Fruit fly (Drosophila melanogaster): ENCODE data around the gene CG11342.

CG11342 gene

dm6 chr3L:4397137-4397536 is 29.9 kb upstream of the CG11342 start:
- peak; percentile 43 for TF ChIP-seq CG8301 (tag; optimal IDR thresholded peaks at IDR 0.05)
- no peak for TF ChIP-seq CG17806 (tag; optimal IDR thresholded peaks at IDR 0.05)
- TF ChIP-seq CG12605 (GFP tag; IDR thresholded peaks at IDR 0.05) = no peak
- TF ChIP-seq Pif1A (GFP tag; optimal IDR thresholded peaks at IDR 0.05) = no peak
- no peak for TF ChIP-seq CG9948 (tag; optimal IDR thresholded peaks at IDR 0.05)
- TF ChIP-seq CG32121 (GFP tag; IDR thresholded peaks at IDR 0.05) = no peak
- TF ChIP-seq CG14655 (GFP tag; optimal IDR thresholded peaks at IDR 0.05) = peak; percentile 67

DNA sequence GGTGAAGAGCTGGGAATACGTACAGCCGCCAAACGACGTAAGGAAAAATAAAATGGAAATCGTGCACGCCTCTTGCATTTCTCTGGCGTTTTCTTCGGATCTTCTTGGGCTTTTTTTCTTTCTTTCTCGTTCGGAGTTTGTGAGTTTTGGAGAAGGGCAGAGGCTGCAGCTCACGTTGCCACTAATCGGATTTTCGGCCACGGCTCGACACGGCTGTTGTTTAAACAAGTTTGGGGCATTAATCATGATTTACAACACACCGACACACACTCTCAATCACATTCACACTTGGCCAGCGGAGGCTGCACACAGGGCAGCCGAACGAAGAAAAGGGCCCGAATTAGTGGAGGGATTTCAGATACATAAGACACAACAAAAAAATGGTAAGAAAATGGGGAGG is 29.1 kb upstream of the CG11342 start:
- TF ChIP-seq CG14655 (GFP tag; optimal IDR thresholded peaks at IDR 0.05) (no peak), CG9948 (tag; optimal IDR thresholded peaks at IDR 0.05) (no peak), EcR (GFP tag; optimal IDR thresholded peaks at IDR 0.05) (no peak)

dm6 chr3L:4395501-4396073 is 28.3 kb upstream of the CG11342 start:
- no peak for TF ChIP-seq CG34367 (tag; optimal IDR thresholded peaks at IDR 0.05)
- peak; percentile 65 for TF ChIP-seq CG14655 (GFP tag; optimal IDR thresholded peaks at IDR 0.05)
- no peak for TF ChIP-seq CG13204 (GFP tag; optimal IDR thresholded peaks at IDR 0.05)
- peak; percentile 5 for TF ChIP-seq Snoo (tag; optimal IDR thresholded peaks at IDR 0.05)
- peak; percentile 30 for TF ChIP-seq CG9948 (tag; optimal IDR thresholded peaks at IDR 0.05)
- TF ChIP-seq CG8159 (tag; optimal IDR thresholded peaks at IDR 0.05) = peak; percentile 29
- peak; percentile 30 for TF ChIP-seq CG15710 (tag; optimal IDR thresholded peaks at IDR 0.05)
- TF ChIP-seq Pif1A (GFP tag; optimal IDR thresholded peaks at IDR 0.05) = peak; percentile 54
- TF ChIP-seq CG8301 (tag; optimal IDR thresholded peaks at IDR 0.05) = peak; percentile 36

DNA sequence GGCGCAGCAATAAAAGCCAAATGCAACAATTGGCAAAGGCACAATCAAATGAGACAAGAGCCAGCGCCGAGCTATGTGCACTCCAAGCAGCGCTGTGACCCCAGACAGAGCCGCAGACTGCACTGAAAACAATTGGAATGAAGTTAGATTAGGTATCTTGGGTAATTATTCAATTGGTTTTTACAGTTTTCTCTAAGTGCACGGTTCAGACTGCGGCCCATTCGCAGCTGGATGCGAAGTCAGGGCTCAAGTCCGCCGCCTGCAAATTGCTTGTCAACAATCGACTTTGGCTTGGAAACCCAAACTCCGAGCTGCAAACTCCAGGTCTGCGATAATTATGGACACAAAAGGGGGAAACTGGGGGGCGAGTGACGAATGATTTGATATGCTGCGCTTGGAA is 26.4 kb upstream of the CG11342 start:
- no peak for TF ChIP-seq CG15710 (tag; optimal IDR thresholded peaks at IDR 0.05)
- TF ChIP-seq gl (tag; optimal IDR thresholded peaks at IDR 0.05) = no peak
- TF ChIP-seq CG14655 (GFP tag; optimal IDR thresholded peaks at IDR 0.05) = peak; percentile 35
- TF ChIP-seq Pif1A (GFP tag; optimal IDR thresholded peaks at IDR 0.05) = no peak
- TF ChIP-seq Snoo (tag; optimal IDR thresholded peaks at IDR 0.05) = no peak
- TF ChIP-seq EcR (GFP tag; optimal IDR thresholded peaks at IDR 0.05) = no peak
- no peak for TF ChIP-seq CG8159 (tag; optimal IDR thresholded peaks at IDR 0.05)
- no peak for TF ChIP-seq CG9948 (tag; optimal IDR thresholded peaks at IDR 0.05)
- no peak for TF ChIP-seq rn (GFP tag; IDR thresholded peaks at IDR 0.05)
- no peak for TF ChIP-seq Pif1B (GFP tag; optimal IDR thresholded peaks at IDR 0.05)
- TF ChIP-seq fd96Ca (GFP tag; IDR thresholded peaks at IDR 0.05) = peak; percentile 66; the same call in 2 of the 3 replicates
- no peak for TF ChIP-seq CG10348 (GFP tag; IDR thresholded peaks at IDR 0.05)
- no peak for TF ChIP-seq CG17806 (tag; optimal IDR thresholded peaks at IDR 0.05)
- peak; percentile 4 for TF ChIP-seq CG8301 (tag; optimal IDR thresholded peaks at IDR 0.05)
- no peak for TF ChIP-seq D1 (tag; optimal IDR thresholded peaks at IDR 0.05)
- TF ChIP-seq CG32121 (GFP tag; IDR thresholded peaks at IDR 0.05) = no peak
- TF ChIP-seq CG34367 (tag; optimal IDR thresholded peaks at IDR 0.05) = no peak
- TF ChIP-seq CG4496 (GFP tag; IDR thresholded peaks at IDR 0.05) = 0 out of 3 replicates have a peak, but pooled peaks have one; percentile 45
- peak; percentile 50 for TF ChIP-seq Ets98B (GFP tag; IDR thresholded peaks at IDR 0.05)
- TF ChIP-seq CG13204 (GFP tag; optimal IDR thresholded peaks at IDR 0.05) = no peak
- TF ChIP-seq CG12605 (GFP tag; IDR thresholded peaks at IDR 0.05) = no peak

dm6 chr3L:4392851-4393250 is 25.6 kb upstream of the CG11342 start:
- TF ChIP-seq CG15710 (tag; optimal IDR thresholded peaks at IDR 0.05) = no peak
- no peak for TF ChIP-seq CG34367 (tag; optimal IDR thresholded peaks at IDR 0.05)
- TF ChIP-seq CG10348 (GFP tag; IDR thresholded peaks at IDR 0.05) = 0 out of 2 replicates have a peak, but pooled peaks have one; percentile 23
- TF ChIP-seq rn (GFP tag; IDR thresholded peaks at IDR 0.05) = peak; percentile 43; the same call in 1 of the 2 replicates
- no peak for TF ChIP-seq CG9948 (tag; optimal IDR thresholded peaks at IDR 0.05)
- TF ChIP-seq gl (tag; optimal IDR thresholded peaks at IDR 0.05) = no peak
- peak; percentile 58 for TF ChIP-seq CG8301 (tag; optimal IDR thresholded peaks at IDR 0.05)
- TF ChIP-seq CG8159 (tag; optimal IDR thresholded peaks at IDR 0.05) = peak; percentile 11
- TF ChIP-seq fd96Ca (GFP tag; IDR thresholded peaks at IDR 0.05) = peak; percentile 86
- TF ChIP-seq CG13204 (GFP tag; optimal IDR thresholded peaks at IDR 0.05) = no peak
- TF ChIP-seq Pif1A (GFP tag; optimal IDR thresholded peaks at IDR 0.05) = no peak
- TF ChIP-seq CG12605 (GFP tag; IDR thresholded peaks at IDR 0.05) = no peak; the same call in 1 of the 2 replicates
- TF ChIP-seq Ets98B (GFP tag; IDR thresholded peaks at IDR 0.05) = peak; percentile 82
- TF ChIP-seq CG32121 (GFP tag; IDR thresholded peaks at IDR 0.05) = peak; percentile 88
- TF ChIP-seq Pif1B (GFP tag; optimal IDR thresholded peaks at IDR 0.05) = peak; percentile 18
- peak; percentile 89 for TF ChIP-seq CG4496 (GFP tag; IDR thresholded peaks at IDR 0.05)
- peak; percentile 72 for TF ChIP-seq CG14655 (GFP tag; optimal IDR thresholded peaks at IDR 0.05)

DNA sequence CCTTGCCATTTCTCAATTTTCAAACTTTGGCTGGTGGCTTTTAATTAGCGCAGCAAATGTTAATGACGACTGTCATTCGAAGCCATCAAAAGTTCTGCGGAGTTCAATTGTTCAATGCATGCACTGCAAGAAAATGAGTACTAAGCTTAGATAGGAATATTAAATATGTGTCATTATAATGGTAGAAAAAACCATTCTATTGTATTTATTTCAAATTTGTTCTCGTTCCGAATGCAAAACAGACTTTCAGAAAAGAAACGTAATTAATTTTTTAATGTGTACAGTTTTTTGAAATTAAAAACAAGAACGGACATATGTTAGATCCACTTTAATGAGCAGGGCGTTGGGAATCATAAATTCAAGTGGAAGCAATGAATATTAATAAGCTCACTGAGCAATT is 21.8 kb upstream of the CG11342 start:
- TF ChIP-seq gl (tag; optimal IDR thresholded peaks at IDR 0.05) (no peak), CG15710 (tag; optimal IDR thresholded peaks at IDR 0.05) (no peak), EcR (GFP tag; optimal IDR thresholded peaks at IDR 0.05) (no peak), CG10348 (GFP tag; IDR thresholded peaks at IDR 0.05) (no peak), CG4496 (GFP tag; IDR thresholded peaks at IDR 0.05) (no peak), CG8301 (tag; optimal IDR thresholded peaks at IDR 0.05) (no peak), Ets98B (GFP tag; IDR thresholded peaks at IDR 0.05) (no peak), CG32121 (GFP tag; IDR thresholded peaks at IDR 0.05) (no peak), CG17806 (tag; optimal IDR thresholded peaks at IDR 0.05) (no peak), fd96Ca (GFP tag; IDR thresholded peaks at IDR 0.05) (no peak), Pif1B (GFP tag; optimal IDR thresholded peaks at IDR 0.05) (no peak), CG12605 (GFP tag; IDR thresholded peaks at IDR 0.05) (no peak), CG13204 (GFP tag; optimal IDR thresholded peaks at IDR 0.05) (no peak)
